Fruit fly (Drosophila melanogaster): ENCODE results near the gene CG5359.

DNA sequence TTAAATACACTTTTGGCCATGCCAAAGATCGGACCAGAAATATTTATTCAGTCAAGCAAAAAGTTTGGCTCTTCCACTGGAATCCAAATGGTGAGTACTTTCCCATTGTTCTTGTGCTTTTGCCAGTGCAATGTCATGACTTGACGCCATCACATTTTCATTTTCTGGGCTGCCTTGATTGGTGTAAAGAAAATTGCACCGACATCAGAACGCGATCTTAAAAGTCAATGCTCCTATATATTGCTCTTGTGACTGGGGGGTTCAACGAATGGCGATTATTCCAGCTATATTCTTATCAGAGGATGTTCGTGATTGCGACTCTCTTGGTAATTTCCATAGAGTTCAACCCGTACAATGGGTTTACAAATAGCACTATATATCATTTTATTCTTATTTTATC is 39.4 kb upstream of the CG5359 start:
- TF ChIP-seq insv (optimal IDR thresholded peaks at IDR 0.05): no peak
- TF ChIP-seq Sin3A (optimal IDR thresholded peaks at IDR 0.05): no peak
